Fruit fly (Drosophila melanogaster): ENCODE measurements around the gene CG14325.

Gene CG14325

DNA sequence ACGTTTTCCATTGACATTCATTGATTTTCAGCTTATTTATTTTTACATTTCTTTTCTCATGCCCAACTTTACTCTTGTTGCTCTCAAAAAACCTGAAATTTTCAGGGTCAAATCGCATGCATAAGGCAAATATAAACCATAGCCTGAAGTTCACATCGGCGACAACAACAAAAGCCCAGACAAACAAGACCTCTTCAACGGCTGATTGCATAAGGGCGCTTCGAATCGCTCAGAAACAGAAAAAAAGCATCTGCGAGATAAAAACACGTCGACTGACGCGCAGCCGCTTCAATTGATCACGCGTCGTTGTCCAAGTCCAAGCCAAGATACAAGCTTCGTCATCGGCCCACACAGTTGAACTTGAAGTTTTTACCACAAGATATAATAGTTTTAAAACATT, 13.4 kb upstream of the CG14325 start, which contains the start of gene CG14327:
Gene CG14327 (plus strand): TSS at position 161 of the 400 bp plus-strand sequence.
- TF ChIP-seq EcR (GFP tag; optimal IDR thresholded peaks at IDR 0.05) (peak; percentile 75), Pif1A (GFP tag; optimal IDR thresholded peaks at IDR 0.05) (no peak)

DNA sequence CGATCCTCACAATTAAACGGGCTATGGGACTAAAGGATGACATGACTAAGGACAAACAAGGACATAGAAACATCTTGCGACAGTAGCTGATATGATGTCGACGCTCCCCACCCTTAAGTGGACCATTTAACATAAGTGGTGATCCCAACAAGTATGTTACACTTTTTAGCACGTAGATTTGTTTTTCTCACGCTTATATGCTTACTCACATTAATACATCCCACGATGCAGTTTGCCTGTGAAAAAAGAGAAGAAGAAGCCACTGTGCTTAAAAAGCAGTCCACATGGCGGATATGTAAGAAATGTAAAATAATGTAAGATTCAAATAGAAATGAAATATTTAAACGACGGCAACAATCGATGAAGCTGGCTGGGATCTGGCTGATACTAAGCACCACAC, 11.9 kb upstream of the CG14325 start:
- TF ChIP-seq gl (tag; optimal IDR thresholded peaks at IDR 0.05) (peak; percentile 10), CG10348 (GFP tag; IDR thresholded peaks at IDR 0.05) (no peak)

DNA sequence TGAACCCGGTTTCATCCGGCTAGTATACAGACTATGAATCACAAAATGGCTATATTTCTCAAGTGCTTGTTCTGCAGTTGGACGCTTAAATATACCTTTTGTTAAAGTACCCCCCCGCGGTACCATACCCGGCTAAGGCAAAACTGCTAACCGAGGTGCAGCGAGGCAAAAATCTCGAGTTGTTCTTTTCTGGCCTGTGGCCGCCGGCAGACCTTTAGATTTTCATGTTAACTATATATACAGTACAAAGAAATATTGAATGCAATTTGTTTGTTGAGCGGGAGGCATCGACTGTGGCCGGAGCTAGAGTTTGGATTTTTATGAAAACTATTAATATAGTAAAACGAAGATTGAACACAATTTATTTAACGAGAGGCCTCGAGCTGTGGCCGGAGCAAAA, 11.2 kb upstream of the CG14325 start:
- no peak for TF ChIP-seq CG17806 (tag; optimal IDR thresholded peaks at IDR 0.05)
- no peak for TF ChIP-seq Ets98B (GFP tag; IDR thresholded peaks at IDR 0.05)
- TF ChIP-seq Snoo (tag; optimal IDR thresholded peaks at IDR 0.05): no peak
- TF ChIP-seq CG12605 (GFP tag; IDR thresholded peaks at IDR 0.05): no peak
- no peak for TF ChIP-seq EcR (GFP tag; optimal IDR thresholded peaks at IDR 0.05)

DNA sequence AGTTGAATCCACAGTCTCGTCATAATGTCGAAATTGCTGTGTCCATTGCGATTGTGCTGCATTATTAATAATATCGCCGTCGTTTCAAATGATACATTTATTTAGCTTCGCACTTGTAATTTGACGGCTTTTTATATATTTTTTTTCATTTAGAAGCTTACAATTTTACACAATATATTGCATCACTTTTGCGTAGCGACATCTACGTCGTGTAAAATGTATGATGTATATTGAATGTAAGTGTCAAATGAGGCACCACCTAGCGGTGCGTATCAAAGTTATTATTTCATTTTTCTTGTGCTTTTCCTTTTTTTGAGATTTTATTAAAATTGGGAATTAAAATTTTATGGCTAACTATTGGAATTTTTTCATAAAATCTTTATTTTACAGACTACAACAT, 10.4 kb upstream of the CG14325 start:
- TF ChIP-seq CG14655 (GFP tag; optimal IDR thresholded peaks at IDR 0.05) (peak; percentile 9), CG4496 (GFP tag; IDR thresholded peaks at IDR 0.05) (0 out of 3 replicates have a peak, but pooled peaks have one; percentile 19), CG8159 (tag; optimal IDR thresholded peaks at IDR 0.05) (no peak), CG8301 (tag; optimal IDR thresholded peaks at IDR 0.05) (no peak), CG10348 (GFP tag; IDR thresholded peaks at IDR 0.05) (no peak), CG34367 (tag; optimal IDR thresholded peaks at IDR 0.05) (no peak), CG32121 (GFP tag; IDR thresholded peaks at IDR 0.05) (no peak), CG17806 (tag; optimal IDR thresholded peaks at IDR 0.05) (no peak), CG9948 (tag; optimal IDR thresholded peaks at IDR 0.05) (no peak), CG13204 (GFP tag; optimal IDR thresholded peaks at IDR 0.05) (no peak), D1 (tag; optimal IDR thresholded peaks at IDR 0.05) (no peak), Ets98B (GFP tag; IDR thresholded peaks at IDR 0.05) (no peak), EcR (GFP tag; optimal IDR thresholded peaks at IDR 0.05) (no peak), fd96Ca (GFP tag; IDR thresholded peaks at IDR 0.05) (no peak)

DNA sequence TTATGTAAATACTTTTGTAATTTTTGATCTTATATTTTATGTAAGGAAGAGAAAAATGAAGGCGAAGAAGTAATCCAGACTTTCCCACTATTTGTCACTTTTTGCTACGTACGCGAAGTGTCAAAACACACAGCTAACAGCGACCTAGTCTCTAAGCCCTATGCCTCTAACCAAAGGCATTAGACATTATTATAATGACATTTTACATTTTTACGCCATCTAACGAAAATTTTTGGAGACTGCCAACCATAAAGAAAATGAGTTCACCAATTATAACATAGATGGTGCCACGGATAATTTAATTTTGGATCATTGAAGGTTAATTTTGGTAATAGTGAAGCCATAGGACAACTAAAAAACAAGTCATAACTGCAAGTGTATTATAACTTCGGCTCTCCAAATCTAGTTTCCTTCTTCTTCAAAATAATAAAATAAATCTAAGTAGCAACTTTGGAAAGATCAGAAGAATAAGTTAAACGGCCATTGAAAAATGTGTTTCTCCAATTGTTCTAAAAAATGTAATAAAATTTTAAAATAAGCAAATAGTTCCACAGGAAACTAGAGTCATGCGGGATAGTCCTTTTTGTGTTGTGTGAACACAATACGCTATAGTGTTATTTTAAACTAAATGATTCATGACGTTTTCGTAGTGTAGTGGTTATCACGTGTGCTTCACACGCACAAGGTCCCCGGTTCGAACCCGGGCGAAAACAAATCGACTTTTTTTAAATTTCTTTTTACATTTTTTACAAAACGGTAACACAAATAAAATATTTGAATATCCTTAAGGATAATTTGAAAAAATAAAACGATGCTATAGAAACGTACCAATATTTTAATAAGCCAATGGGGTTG, 9.6 kb upstream of the CG14325 start:
- TF ChIP-seq CG17806 (tag; optimal IDR thresholded peaks at IDR 0.05) (peak; percentile 20), CG12605 (GFP tag; IDR thresholded peaks at IDR 0.05) (no peak), D1 (tag; optimal IDR thresholded peaks at IDR 0.05) (peak; percentile 48), Pif1A (GFP tag; optimal IDR thresholded peaks at IDR 0.05) (peak; percentile 45)

DNA sequence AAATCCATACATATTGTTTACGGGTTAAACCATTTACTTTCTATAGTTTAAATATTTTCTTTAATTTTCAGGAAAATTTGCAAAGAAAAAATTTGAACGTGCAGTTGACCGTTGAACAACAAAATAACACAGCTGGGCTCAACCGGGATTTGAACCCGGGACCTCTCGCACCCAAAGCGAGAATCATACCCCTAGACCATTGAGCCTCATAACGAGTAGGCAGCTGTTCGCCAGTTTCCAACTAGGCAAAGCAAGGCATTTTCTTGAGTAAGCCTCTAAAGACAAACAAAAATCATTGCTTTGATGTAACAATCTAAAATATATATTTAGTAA, 9.0 kb upstream of the CG14325 start:
- TF ChIP-seq CG32121 (GFP tag; IDR thresholded peaks at IDR 0.05) (peak; percentile 10; the same call in 1 of the 2 replicates), Ets98B (GFP tag; IDR thresholded peaks at IDR 0.05) (peak; percentile 30; the same call in 1 of the 2 replicates), rn (GFP tag; IDR thresholded peaks at IDR 0.05) (no peak), CG14655 (GFP tag; optimal IDR thresholded peaks at IDR 0.05) (no peak), fd96Ca (GFP tag; IDR thresholded peaks at IDR 0.05) (no peak)

DNA sequence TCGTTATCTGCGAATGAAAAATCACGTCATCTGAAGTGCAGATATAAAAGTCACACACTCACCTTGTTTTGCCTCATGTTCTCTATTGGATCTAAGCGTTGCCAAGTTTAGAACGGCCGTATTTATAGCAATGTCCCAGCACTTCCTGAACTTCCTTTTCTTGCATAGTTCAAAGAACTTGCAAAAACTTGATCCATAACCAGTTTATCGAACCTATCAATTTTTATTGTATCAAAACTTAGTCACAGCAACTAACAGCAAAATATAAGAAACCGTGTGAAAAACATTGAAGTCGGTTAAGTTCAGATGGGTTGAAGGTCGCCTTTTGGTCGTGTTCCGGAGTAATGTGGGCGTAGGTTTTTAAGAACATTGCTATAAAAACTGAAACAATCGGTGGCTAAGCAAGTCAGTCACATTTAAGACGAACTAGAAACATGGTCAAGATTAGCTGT, 8.2 kb upstream of the CG14325 start, which contains the start of the genes CG14324 and CG14326:
Gene CG14324 (minus strand): TSS at position 101 of the 452 bp plus-strand sequence.
Gene CG14326 (plus strand): TSS at position 402 of the 452 bp plus-strand sequence.
- no peak for TF ChIP-seq D1 (tag; optimal IDR thresholded peaks at IDR 0.05)
- TF ChIP-seq CG10348 (GFP tag; IDR thresholded peaks at IDR 0.05): no peak
- no peak for TF ChIP-seq gl (tag; optimal IDR thresholded peaks at IDR 0.05)
- no peak for TF ChIP-seq CG32121 (GFP tag; IDR thresholded peaks at IDR 0.05)
- no peak for TF ChIP-seq CG8159 (tag; optimal IDR thresholded peaks at IDR 0.05)
- no peak for TF ChIP-seq Ets98B (GFP tag; IDR thresholded peaks at IDR 0.05)
- TF ChIP-seq CG4496 (GFP tag; IDR thresholded peaks at IDR 0.05): no peak
- no peak for TF ChIP-seq Pif1B (GFP tag; optimal IDR thresholded peaks at IDR 0.05)
- TF ChIP-seq CG13204 (GFP tag; optimal IDR thresholded peaks at IDR 0.05): no peak
- no peak for TF ChIP-seq fd96Ca (GFP tag; IDR thresholded peaks at IDR 0.05)
- no peak for TF ChIP-seq CG14655 (GFP tag; optimal IDR thresholded peaks at IDR 0.05)

DNA sequence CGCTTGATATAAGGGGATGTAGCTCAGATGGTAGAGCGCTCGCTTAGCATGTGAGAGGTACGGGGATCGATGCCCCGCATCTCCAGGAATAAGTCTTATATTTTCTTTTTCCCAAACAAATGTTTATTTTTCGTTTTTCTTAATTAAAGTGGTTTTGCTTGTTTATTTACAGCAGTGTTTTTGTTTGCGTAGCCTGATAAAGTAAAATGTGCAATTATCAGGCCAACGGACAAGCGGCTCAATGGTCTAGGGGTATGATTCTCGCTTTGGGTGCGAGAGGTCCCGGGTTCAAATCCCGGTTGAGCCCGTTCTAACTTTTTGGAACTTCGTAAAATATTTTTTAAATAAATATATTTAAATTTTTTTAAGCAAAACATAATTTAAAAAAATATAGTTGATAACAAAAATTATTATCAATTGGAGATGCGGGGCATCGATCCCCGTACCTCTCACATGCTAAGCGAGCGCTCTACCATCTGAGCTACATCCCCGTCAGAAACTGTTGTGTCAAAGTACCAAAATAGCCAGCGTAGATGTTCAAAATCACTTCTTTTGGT, 7.1 kb upstream of the CG14325 start:
- peak; percentile 87 for TF ChIP-seq gl (tag; optimal IDR thresholded peaks at IDR 0.05)
- TF ChIP-seq Pif1B (GFP tag; optimal IDR thresholded peaks at IDR 0.05): peak; percentile 82
- peak; percentile 55 for TF ChIP-seq CG32121 (GFP tag; IDR thresholded peaks at IDR 0.05)
- peak; percentile 30 for TF ChIP-seq CG34367 (tag; optimal IDR thresholded peaks at IDR 0.05)
- TF ChIP-seq CG12605 (GFP tag; IDR thresholded peaks at IDR 0.05): peak; percentile 98
- TF ChIP-seq CG17806 (tag; optimal IDR thresholded peaks at IDR 0.05): peak; percentile 55
- TF ChIP-seq CG9948 (tag; optimal IDR thresholded peaks at IDR 0.05): peak; percentile 36
- TF ChIP-seq Snoo (tag; optimal IDR thresholded peaks at IDR 0.05): peak; percentile 47
- TF ChIP-seq fd96Ca (GFP tag; IDR thresholded peaks at IDR 0.05): peak; percentile 64
- peak; percentile 68 for TF ChIP-seq CG8159 (tag; optimal IDR thresholded peaks at IDR 0.05)
- peak; percentile 62 for TF ChIP-seq CG14655 (GFP tag; optimal IDR thresholded peaks at IDR 0.05)
- peak; percentile 61 for TF ChIP-seq Pif1A (GFP tag; optimal IDR thresholded peaks at IDR 0.05)
- TF ChIP-seq Ets98B (GFP tag; IDR thresholded peaks at IDR 0.05): peak; percentile 79
- TF ChIP-seq rn (GFP tag; IDR thresholded peaks at IDR 0.05): peak; percentile 58; the same call in 1 of the 2 replicates
- TF ChIP-seq D1 (tag; optimal IDR thresholded peaks at IDR 0.05): peak; percentile 45
- TF ChIP-seq EcR (GFP tag; optimal IDR thresholded peaks at IDR 0.05): peak; percentile 46
- TF ChIP-seq CG4496 (GFP tag; IDR thresholded peaks at IDR 0.05): peak; percentile 83
- peak; percentile 55 for TF ChIP-seq CG15710 (tag; optimal IDR thresholded peaks at IDR 0.05)
- peak; percentile 39 for TF ChIP-seq CG13204 (GFP tag; optimal IDR thresholded peaks at IDR 0.05)
- TF ChIP-seq CG8301 (tag; optimal IDR thresholded peaks at IDR 0.05): peak; percentile 66
- TF ChIP-seq CG10348 (GFP tag; IDR thresholded peaks at IDR 0.05): no peak
